Fruit fly (Drosophila melanogaster): ENCODE measurements around the gene plum.

DNA sequence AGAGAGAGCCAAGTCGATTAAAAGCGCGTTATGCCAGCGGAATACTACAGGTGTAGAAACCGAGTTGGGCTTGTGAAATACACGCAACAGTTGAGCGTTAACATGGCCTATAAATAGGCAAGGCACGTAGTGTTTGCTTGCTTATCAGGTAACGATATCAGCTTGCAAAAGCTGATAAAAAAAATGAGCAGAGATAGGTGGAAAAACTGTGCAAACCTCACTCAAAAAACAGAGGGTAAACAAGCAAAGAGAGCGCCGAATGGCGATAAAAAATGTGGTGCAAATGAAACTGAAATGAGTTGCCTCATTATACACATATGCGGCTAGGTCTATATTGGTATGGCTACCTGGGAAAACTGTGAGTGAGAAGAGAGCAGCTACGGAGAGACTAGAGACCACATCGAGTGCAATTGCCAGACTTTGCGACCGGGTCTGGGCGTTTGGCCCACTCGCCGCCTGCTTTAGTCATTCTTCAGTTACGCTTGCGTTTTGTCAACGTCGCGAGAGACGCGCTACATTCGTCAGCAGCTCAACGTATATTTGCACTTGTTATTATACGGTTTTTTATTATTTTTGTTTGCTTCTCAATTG lies 33.2 kb upstream of the plum start:
- TF ChIP-seq pan (optimal IDR thresholded peaks at IDR 0.05) (no peak), CG8478 (optimal IDR thresholded peaks at IDR 0.05) (no peak), EcR (GFP tag; optimal IDR thresholded peaks at IDR 0.05) (no peak), Dll (optimal IDR thresholded peaks at IDR 0.05) (peak; percentile 56)

All from whole organism.